Worm (Caenorhabditis elegans) whole organism, L1 larva: Measurements from ENCODE around the gene srlf-31.

Source experiments
- dpl-1 ChIP-seq, 3 experiments: fragments of 150-350 bp in 2 of 3; sonication (generic microtip) in 1 of 3; optimal IDR thresholded peaks; 2 replicates each; lab custom pipeline; 2014 to 2017; ENCODE audit warnings: missing biosample characterization in 3 of 3, missing genetic modification characterization in 3 of 3, missing genetic modification reagents in 3 of 3
- fkh-10 ChIP-seq: sonication (generic microtip); optimal IDR thresholded peaks from 2 replicates; lab custom pipeline; 2017; ENCODE audit warnings: missing biosample characterization, missing genetic modification reagents, missing genetic modification characterization
- nhr-47 ChIP-seq: sonication (generic microtip); optimal IDR thresholded peaks from 2 replicates; lab custom pipeline; 2016; ENCODE audit warnings: mild to moderate bottlenecking, missing genetic modification characterization, moderate library complexity, missing compliant biosample characterization
- sox-4 ChIP-seq: sonication (generic microtip); optimal IDR thresholded peaks from 2 replicates; lab custom pipeline; 2016; ENCODE audit warnings: missing genetic modification characterization, missing compliant biosample characterization

ce11 chrIV:11942313-11942712 lies 19.3 kb upstream of the srlf-31 start, which contains the start of gene ZK829.1:
- TF ChIP-seq sox-4 (tag; lab: Kevin White, UChicago): no peak
- TF ChIP-seq fkh-10: no peak
- no peak for TF ChIP-seq dpl-1 (GFP tag; optimal IDR thresholded peaks at IDR 0.05; lab: Kevin White, UChicago)
- no peak for TF ChIP-seq nhr-47 (tag; lab: Kevin White, UChicago)
